Fruit fly (Drosophila melanogaster) S2 (cell line): ENCODE results near the gene Abcd3.

ENCODE experiments used
- CG8478 ChIP-seq: fragments of >200 bp; optimal IDR thresholded peaks from 2 replicates; lab custom pipeline; 2018
- CTCF ChIP-seq, 2 experiments: fragments of >200 bp; optimal IDR thresholded peaks; 2 replicates each; lab custom pipeline; 2018

DNA sequence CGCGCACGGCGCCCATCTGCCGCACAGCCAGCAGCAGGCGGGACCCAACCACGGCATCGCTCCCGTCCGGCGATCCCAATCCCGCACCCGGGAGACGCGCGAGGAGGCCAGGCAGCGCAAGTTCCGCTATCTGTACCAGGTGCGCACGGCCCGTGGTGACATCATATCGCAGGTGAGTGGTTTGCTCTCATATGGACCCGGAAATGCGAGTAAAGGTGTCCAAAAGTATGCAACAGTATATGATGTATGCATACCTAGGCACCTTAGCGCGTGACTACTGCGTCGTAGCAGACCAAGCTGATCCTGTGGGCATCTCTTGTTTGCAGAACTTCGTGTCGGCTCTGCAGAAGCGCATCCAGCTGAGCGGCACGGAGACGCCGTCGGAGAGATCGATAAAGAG is 12.7 kb upstream of the Abcd3 start:
- TF ChIP-seq CTCF (optimal IDR thresholded peaks at IDR 0.05; lab: Kevin White, UChicago) (no peak), CG8478 (lab: Kevin White, UChicago) (no peak)
